Worm (Caenorhabditis elegans) whole organism, late embryonic: ENCODE data around the gene F54E4.3.
A peak's percentile ranks its signal among the peaks of the same experiment; 100 is the strongest.

Experiments used
- ceh-14 ChIP-seq: sonication (generic microtip); optimal IDR thresholded peaks from 2 replicates; lab custom pipeline; 2016; ENCODE audit warnings: missing genotype, missing genetic modification characterization, missing compliant biosample characterization
- nhr-11 ChIP-seq: fragments of 150-350 bp; optimal IDR thresholded peaks from 2 replicates; lab custom pipeline; 2014; ENCODE audit warnings: missing biosample characterization, missing genetic modification characterization

ce11 chrX:14649224-14649623, 13.0 kb upstream of the F54E4.3 start:
- TF ChIP-seq nhr-11 (tag; lab: Kevin White, UChicago): no peak
- TF ChIP-seq ceh-14: peak; percentile 44
